Fruit fly (Drosophila melanogaster) whole organism, embryonic: ENCODE data around the gene Shc.

Source experiments
- Atf6 ChIP-seq: fragments of 200-800 bp; sonication (Bioruptor generic); IDR thresholded peaks from 2 replicates; pipeline ENCODE4 v1.3.6; 2022; ENCODE audit warnings: missing biosample characterization, missing genetic modification characterization
- Bdp1 ChIP-seq: fragments of 200-800 bp; sonication (Bioruptor generic); optimal IDR thresholded peaks from 3 replicates; lab custom pipeline; 2016; ENCODE audit warnings: missing biosample characterization, missing genetic modification characterization
- CG10462 ChIP-seq: fragments of 200-800 bp; sonication (Bioruptor generic); optimal IDR thresholded peaks from 2 replicates; lab custom pipeline; 2016; ENCODE audit warnings: missing biosample characterization, missing genetic modification characterization
- CG11456 ChIP-seq: fragments of 200-800 bp; sonication (Bioruptor generic); IDR thresholded peaks from 3 replicates; pipeline ENCODE4 v1.3.6; 2022; ENCODE audit warnings: missing biosample characterization, missing genetic modification characterization
- CG16779 ChIP-seq: fragments of 200-800 bp; sonication (Bioruptor generic); IDR thresholded peaks from 2 replicates; pipeline ENCODE4 v1.3.6; 2022; ENCODE audit warnings: missing biosample characterization, missing genetic modification characterization
- CG17328 ChIP-seq: fragments of 200-800 bp; sonication (Bioruptor generic); IDR thresholded peaks from 2 replicates; pipeline ENCODE4 v1.3.6; 2022; ENCODE audit warnings: missing biosample characterization, missing genetic modification characterization
- CG17359 ChIP-seq: fragments of 200-800 bp; sonication (Bioruptor generic); optimal IDR thresholded peaks from 3 replicates; lab custom pipeline; 2018; ENCODE audit warnings: missing biosample characterization, mild to moderate bottlenecking, missing genetic modification characterization, moderate library complexity
- CG2120 ChIP-seq: fragments of 200-800 bp; sonication (Bioruptor generic); optimal IDR thresholded peaks from 3 replicates; lab custom pipeline; 2016; ENCODE audit warnings: missing biosample characterization, missing genetic modification characterization
- CG2199 ChIP-seq: fragments of 200-800 bp; sonication (Bioruptor generic); IDR thresholded peaks from 3 replicates; pipeline ENCODE4 v1.3.6; 2022; ENCODE audit warnings: missing biosample characterization, missing genetic modification characterization
- CG2712 ChIP-seq: fragments of 200-800 bp; optimal IDR thresholded peaks from 3 replicates; lab custom pipeline; 2019; ENCODE audit warnings: missing biosample characterization, mild to moderate bottlenecking, missing genetic modification characterization, moderate library complexity
- CG32532 ChIP-seq: fragments of 200-800 bp; sonication (Bioruptor generic); IDR thresholded peaks from 2 replicates; pipeline ENCODE4 v1.3.6; 2022; ENCODE audit warnings: missing biosample characterization, missing genetic modification characterization
- CG34422 ChIP-seq: fragments of 200-800 bp; sonication (Bioruptor generic); IDR thresholded peaks from 3 replicates; pipeline ENCODE4 v1.3.6; 2022; ENCODE audit warnings: missing biosample characterization, missing genetic modification characterization
- CG4282 ChIP-seq: fragments of 200-800 bp; sonication (Bioruptor generic); optimal IDR thresholded peaks from 2 replicates; lab custom pipeline; 2016; ENCODE audit warnings: missing biosample characterization, missing genetic modification characterization
- CG4730 ChIP-seq: fragments of 200-800 bp; sonication (Bioruptor generic); IDR thresholded peaks from 2 replicates; pipeline ENCODE4 v1.3.6; 2022; ENCODE audit warnings: missing biosample characterization, missing genetic modification characterization
- CG4820 ChIP-seq: fragments of 200-800 bp; sonication (Bioruptor generic); optimal IDR thresholded peaks from 3 replicates; lab custom pipeline; 2016; ENCODE audit warnings: missing biosample characterization, missing genetic modification characterization
- CG6272 ChIP-seq: fragments of 200-800 bp; sonication (Bioruptor generic); IDR thresholded peaks from 2 replicates; pipeline ENCODE4 v1.3.6; 2022; ENCODE audit warnings: missing biosample characterization, missing genetic modification characterization
- CG6813 ChIP-seq: fragments of 200-800 bp; sonication (Bioruptor generic); optimal IDR thresholded peaks from 2 replicates; lab custom pipeline; 2017; ENCODE audit warnings: missing biosample characterization, missing genetic modification characterization, mild to moderate bottlenecking, moderate library complexity, missing genetic modification reagents
- CG7928 ChIP-seq: fragments of 200-800 bp; sonication (Bioruptor generic); optimal IDR thresholded peaks from 2 replicates; lab custom pipeline; 2017; ENCODE audit warnings: missing biosample characterization, mild to moderate bottlenecking, missing genetic modification characterization
- CG7963 ChIP-seq: fragments of 200-800 bp; sonication (Bioruptor generic); IDR thresholded peaks from 3 replicates; pipeline ENCODE4 v1.3.6; 2022; ENCODE audit warnings: missing biosample characterization, missing genetic modification characterization; ENCODE audit not compliant: partially characterized antibody
- CG8359 ChIP-seq: fragments of 200-800 bp; sonication (Bioruptor generic); optimal IDR thresholded peaks from 2 replicates; lab custom pipeline; 2017; ENCODE audit warnings: missing biosample characterization, mild to moderate bottlenecking, missing genetic modification characterization, borderline replicate concordance
- CG8388 ChIP-seq: fragments of 200-800 bp; sonication (Bioruptor generic); optimal IDR thresholded peaks from 2 replicates; lab custom pipeline; 2019; ENCODE audit warnings: missing biosample characterization, mild to moderate bottlenecking, missing genetic modification characterization, moderate library complexity
- Dfd ChIP-seq, 2 experiments: fragments of >200 bp; optimal IDR thresholded peaks; 2 replicates each; lab custom pipeline; 2017; ENCODE audit warnings: missing biosample characterization in 2 of 2, missing genetic modification characterization in 2 of 2
- H2.0 ChIP-seq: fragments of 200-800 bp; sonication (Bioruptor generic); IDR thresholded peaks from 2 replicates; pipeline ENCODE4 v1.3.6; 2022; ENCODE audit warnings: missing biosample characterization, missing genetic modification characterization
- HLH3B ChIP-seq: fragments of 200-800 bp; sonication (Bioruptor generic); IDR thresholded peaks from 2 replicates; pipeline ENCODE4 v1.3.6; 2022; ENCODE audit warnings: missing biosample characterization, missing genetic modification characterization
- MESR4 ChIP-seq: fragments of 200-800 bp; sonication (Bioruptor generic); optimal IDR thresholded peaks from 2 replicates; lab custom pipeline; 2018; ENCODE audit warnings: missing biosample characterization, mild to moderate bottlenecking, missing genetic modification characterization, moderate library complexity
- Max ChIP-seq: fragments of 200-800 bp; sonication (Bioruptor generic); optimal IDR thresholded peaks from 2 replicates; lab custom pipeline; 2016; ENCODE audit warnings: missing biosample characterization, mild to moderate bottlenecking, missing genetic modification characterization
- NK7.1 ChIP-seq: fragments of 200-800 bp; sonication (Bioruptor generic); optimal IDR thresholded peaks from 3 replicates; lab custom pipeline; 2016; ENCODE audit warnings: missing biosample characterization, missing genetic modification characterization
- Six4 ChIP-seq: fragments of 200-800 bp; sonication (Bioruptor generic); optimal IDR thresholded peaks from 2 replicates; lab custom pipeline; 2016; ENCODE audit warnings: missing biosample characterization, missing genetic modification characterization
- Sox102F ChIP-seq: fragments of 200-800 bp; sonication (Bioruptor generic); optimal IDR thresholded peaks from 2 replicates; lab custom pipeline; 2018; ENCODE audit warnings: missing biosample characterization, mild to moderate bottlenecking, missing genetic modification characterization, moderate library complexity
- Trl ChIP-seq, 3 experiments: fragments of >200 bp in 2 of 3; fragments of 200-800 bp in 1 of 3; sonication (Bioruptor generic) in 1 of 3; optimal IDR thresholded peaks; 2 replicates in 1 of 3; 3 replicates in 2 of 3; lab custom pipeline; 2016 to 2017; ENCODE audit warnings: missing biosample characterization in 1 of 3, missing genetic modification characterization in 1 of 3
- br ChIP-seq: fragments of >200 bp; optimal IDR thresholded peaks from 2 replicates; lab custom pipeline; 2017
- cad ChIP-seq: fragments of >200 bp; optimal IDR thresholded peaks from 2 replicates; lab custom pipeline; 2017; ENCODE audit warnings: missing biosample characterization, missing genetic modification characterization
- caup ChIP-seq: fragments of 200-800 bp; sonication (Bioruptor generic); optimal IDR thresholded peaks from 3 replicates; lab custom pipeline; 2017; ENCODE audit warnings: missing biosample characterization, mild to moderate bottlenecking, missing genetic modification characterization, moderate library complexity; ENCODE audit not compliant: severe bottlenecking
- dpn ChIP-seq, 2 experiments: fragments of 200-800 bp; sonication (Bioruptor generic); optimal IDR thresholded peaks; 3 replicates each; lab custom pipeline; 2016; ENCODE audit warnings: missing biosample characterization in 2 of 2, missing genetic modification characterization in 2 of 2
- dysf ChIP-seq: fragments of 200-800 bp; sonication (Bioruptor generic); IDR thresholded peaks from 3 replicates; pipeline ENCODE4 v1.3.6; 2022; ENCODE audit warnings: missing biosample characterization, missing genetic modification characterization
- eyg ChIP-seq: fragments of 200-800 bp; sonication (Bioruptor generic); optimal IDR thresholded peaks from 3 replicates; lab custom pipeline; 2016; ENCODE audit warnings: missing biosample characterization, missing genetic modification characterization
- gro ChIP-seq: fragments of 200-800 bp; sonication (Bioruptor generic); optimal IDR thresholded peaks from 2 replicates; lab custom pipeline; 2016; ENCODE audit warnings: missing biosample characterization, missing genetic modification characterization
- hth ChIP-seq: fragments of >200 bp; optimal IDR thresholded peaks from 2 replicates; lab custom pipeline; 2017; ENCODE audit warnings: inconsistent platforms
- knrl ChIP-seq: fragments of 200-800 bp; sonication (Bioruptor generic); IDR thresholded peaks from 3 replicates; pipeline ENCODE4 v1.3.6; 2022; ENCODE audit warnings: missing biosample characterization, missing genetic modification characterization; ENCODE audit not compliant: partially characterized antibody
- lola ChIP-seq, 3 experiments: fragments of >200 bp in 2 of 3; fragments of 200-800 bp in 1 of 3; sonication (Bioruptor generic) in 1 of 3; optimal IDR thresholded peaks; 2 replicates each; lab custom pipeline; 2017 to 2019; ENCODE audit warnings: missing biosample characterization in 3 of 3, missing genetic modification characterization in 3 of 3, mild to moderate bottlenecking in 1 of 3, moderate library complexity in 1 of 3
- maf-S ChIP-seq: fragments of 200-800 bp; sonication (Bioruptor generic); optimal IDR thresholded peaks from 2 replicates; lab custom pipeline; 2016; ENCODE audit warnings: missing biosample characterization, missing genetic modification characterization
- nau ChIP-seq: fragments of 200-800 bp; sonication (Bioruptor generic); optimal IDR thresholded peaks from 3 replicates; lab custom pipeline; 2017; ENCODE audit warnings: missing biosample characterization, mild to moderate bottlenecking, missing genetic modification characterization, missing genetic modification reagents
- nmo ChIP-seq: fragments of 200-800 bp; sonication (Bioruptor generic); optimal IDR thresholded peaks from 2 replicates; lab custom pipeline; 2018; ENCODE audit warnings: missing biosample characterization, mild to moderate bottlenecking, missing genetic modification characterization, moderate library complexity
- phol ChIP-seq: fragments of 200-800 bp; sonication (Bioruptor generic); optimal IDR thresholded peaks from 3 replicates; lab custom pipeline; 2018; ENCODE audit warnings: missing biosample characterization, mild to moderate bottlenecking, missing genetic modification characterization, moderate library complexity
- pzg ChIP-seq: fragments of 200-800 bp; sonication (Bioruptor generic); optimal IDR thresholded peaks from 3 replicates; lab custom pipeline; 2018; ENCODE audit warnings: missing biosample characterization, mild to moderate bottlenecking, missing genetic modification characterization, moderate library complexity
- salm ChIP-seq: fragments of 200-800 bp; sonication (Bioruptor generic); optimal IDR thresholded peaks from 2 replicates; lab custom pipeline; 2018; ENCODE audit warnings: missing biosample characterization, mild to moderate bottlenecking, missing genetic modification characterization
- sens ChIP-seq: fragments of 200-800 bp; sonication (Bioruptor generic); peaks from one replicate; lab custom pipeline; 2016; ENCODE audit warnings: missing biosample characterization, missing genetic modification characterization
- sima ChIP-seq: fragments of 200-800 bp; sonication (Bioruptor generic); optimal IDR thresholded peaks from 2 replicates; lab custom pipeline; 2016; ENCODE audit warnings: missing biosample characterization, missing genetic modification characterization
- toy ChIP-seq: fragments of 200-800 bp; sonication (Bioruptor generic); IDR thresholded peaks from 2 replicates; pipeline ENCODE4 v1.3.6; 2022; ENCODE audit warnings: missing biosample characterization, missing genetic modification characterization
- ttk ChIP-seq: fragments of 200-800 bp; sonication (Bioruptor generic); IDR thresholded peaks from 2 replicates; pipeline ENCODE4 v2.1.2; 2022; ENCODE audit warnings: missing biosample characterization, missing genetic modification characterization
- zf30C ChIP-seq: fragments of 200-800 bp; sonication (Bioruptor generic); optimal IDR thresholded peaks from 3 replicates; lab custom pipeline; 2018; ENCODE audit warnings: missing biosample characterization, mild to moderate bottlenecking, missing genetic modification characterization

The Shc gene

DNA sequence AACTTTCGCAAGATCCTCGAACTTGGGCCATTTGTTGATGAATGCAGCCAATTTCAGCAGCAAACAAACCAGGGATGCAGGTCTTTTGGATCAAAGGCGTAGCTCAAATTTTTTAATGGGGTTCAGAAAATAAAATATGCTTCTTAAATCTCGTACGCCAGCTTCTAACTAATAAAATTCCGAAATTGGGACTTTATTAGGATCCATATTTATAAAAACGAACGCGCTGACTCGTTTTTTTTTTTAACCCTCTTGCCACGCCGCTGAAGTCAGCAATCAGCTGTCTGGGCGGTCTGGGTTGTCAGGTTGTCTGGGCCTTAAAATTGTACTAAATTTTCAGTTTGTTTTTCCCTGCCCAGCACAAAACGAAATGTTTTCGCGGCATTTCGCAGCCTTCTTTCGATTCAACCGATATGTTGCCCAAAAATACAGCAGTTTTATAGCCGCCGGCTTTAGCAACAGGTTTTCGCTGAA, 30.8 kb downstream of the Shc start, which contains the start of gene CG3437 (continued):
- peak; percentile 100 for TF ChIP-seq dysf (GFP tag; lab: Robert Waterston, UW)
- peak; percentile 97 for TF ChIP-seq CG4282 (GFP tag; lab: Kevin White, UChicago)
- TF ChIP-seq sens: peak; percentile 100
- TF ChIP-seq caup (GFP tag; lab: Kevin White, UChicago): peak; percentile 99
- peak; percentile 99 for TF ChIP-seq ttk (GFP tag; lab: Robert Waterston, UW)
- peak; percentile 98 for TF ChIP-seq eyg (GFP tag; lab: Kevin White, UChicago)
- peak; percentile 99 for TF ChIP-seq nmo
- peak; percentile 98 for TF ChIP-seq gro
- peak; percentile 99 for TF ChIP-seq H2.0 (GFP tag; lab: Robert Waterston, UW)
- TF ChIP-seq MESR4 (GFP tag; lab: Kevin White, UChicago): peak; percentile 84
- no peak for TF ChIP-seq cad (GFP tag; lab: Kevin White, UChicago)
- peak; percentile 99 for TF ChIP-seq HLH3B
- TF ChIP-seq dpn (GFP tag; optimal IDR thresholded peaks at IDR 0.05; lab: Kevin White, UChicago): peak; percentile 99
- TF ChIP-seq CG17359 (tag; lab: Kevin White, UChicago): peak; percentile 99
- TF ChIP-seq CG2712: peak; percentile 96
- TF ChIP-seq Trl (optimal IDR thresholded peaks at IDR 0.05; lab: Kevin White, UChicago): no peak
- TF ChIP-seq Trl (GFP tag; optimal IDR thresholded peaks at IDR 0.05; lab: Kevin White, UChicago): peak; percentile 99
- TF ChIP-seq Bdp1 (GFP tag; lab: Kevin White, UChicago): peak; percentile 94
- peak; percentile 99 for TF ChIP-seq CG17328 (GFP tag; lab: Robert Waterston, UW)
- TF ChIP-seq zf30C (GFP tag; lab: Kevin White, UChicago): peak; percentile 40
- peak; percentile 97 for TF ChIP-seq Max (GFP tag; lab: Kevin White, UChicago)
- peak; percentile 97 for TF ChIP-seq salm
- peak; percentile 94 for TF ChIP-seq CG8359
- TF ChIP-seq Sox102F (GFP tag; lab: Kevin White, UChicago): peak; percentile 99
- TF ChIP-seq CG16779 (GFP tag; lab: Robert Waterston, UW): peak; percentile 99
- peak; percentile 97 for TF ChIP-seq sima (GFP tag; lab: Kevin White, UChicago)
- peak; percentile 99 for TF ChIP-seq CG2199
- peak; percentile 97 for TF ChIP-seq CG4820 (GFP tag; lab: Kevin White, UChicago)
- TF ChIP-seq Atf6: peak; percentile 99
- peak; percentile 40; the same call in 1 of the 3 replicates for TF ChIP-seq knrl
- TF ChIP-seq pzg (GFP tag; lab: Kevin White, UChicago): peak; percentile 53
- peak; percentile 99 for TF ChIP-seq CG6272 (GFP tag; lab: Robert Waterston, UW)
- peak; percentile 99 for TF ChIP-seq CG11456 (GFP tag; lab: Robert Waterston, UW)
- TF ChIP-seq hth (lab: Kevin White, UChicago): no peak
- TF ChIP-seq CG4730 (GFP tag; lab: Robert Waterston, UW): peak; percentile 99
- peak; percentile 96 for TF ChIP-seq CG7928 (GFP tag; lab: Kevin White, UChicago)
- peak; percentile 99 for TF ChIP-seq CG6813
- peak; percentile 98 for TF ChIP-seq nau (GFP tag; lab: Kevin White, UChicago)
- peak; percentile 97 for TF ChIP-seq Six4 (GFP tag; lab: Kevin White, UChicago)
- peak; percentile 97 for TF ChIP-seq CG8388
- peak; percentile 99 for TF ChIP-seq CG32532 (GFP tag; lab: Robert Waterston, UW)
- no peak for TF ChIP-seq CG7963 (GFP tag; lab: Robert Waterston, UW)
- peak; percentile 98 for TF ChIP-seq NK7.1 (GFP tag; lab: Kevin White, UChicago)
- peak; percentile 100 for TF ChIP-seq CG34422 (GFP tag; lab: Robert Waterston, UW)
- peak in 1 of 3 experiments; percentile 97 for TF ChIP-seq lola (GFP tag; optimal IDR thresholded peaks at IDR 0.05; lab: Kevin White, UChicago)
- TF ChIP-seq br: no peak
- peak; percentile 98 for TF ChIP-seq toy (GFP tag; lab: Robert Waterston, UW)
- TF ChIP-seq phol (tag; lab: Kevin White, UChicago): peak; percentile 100
- no peak for TF ChIP-seq Dfd (GFP tag; optimal IDR thresholded peaks at IDR 0.05; lab: Kevin White, UChicago)
- peak; percentile 98 for TF ChIP-seq maf-S (GFP tag; lab: Kevin White, UChicago)
- peak; percentile 99 for TF ChIP-seq CG2120 (GFP tag; lab: Kevin White, UChicago)
- peak; percentile 97 for TF ChIP-seq CG10462 (GFP tag; lab: Kevin White, UChicago)
